Worm (Caenorhabditis elegans) whole organism, L3 larva: ENCODE results near the gene set-23.

Source experiments
- nhr-77 ChIP-seq: fragments of 150-350 bp; optimal IDR thresholded peaks from 2 replicates; lab custom pipeline; 2014; ENCODE audit warnings: missing biosample characterization, missing genetic modification characterization
- pha-4 ChIP-seq: fragments of 150-350 bp; optimal IDR thresholded peaks from 2 replicates; lab custom pipeline; 2014; ENCODE audit warnings: missing biosample characterization, missing genetic modification reagents, missing genetic modification characterization
- snpc-4 ChIP-seq: fragments of 150-350 bp; optimal IDR thresholded peaks from 2 replicates; lab custom pipeline; 2014; ENCODE audit warnings: missing biosample characterization, missing genetic modification characterization

DNA sequence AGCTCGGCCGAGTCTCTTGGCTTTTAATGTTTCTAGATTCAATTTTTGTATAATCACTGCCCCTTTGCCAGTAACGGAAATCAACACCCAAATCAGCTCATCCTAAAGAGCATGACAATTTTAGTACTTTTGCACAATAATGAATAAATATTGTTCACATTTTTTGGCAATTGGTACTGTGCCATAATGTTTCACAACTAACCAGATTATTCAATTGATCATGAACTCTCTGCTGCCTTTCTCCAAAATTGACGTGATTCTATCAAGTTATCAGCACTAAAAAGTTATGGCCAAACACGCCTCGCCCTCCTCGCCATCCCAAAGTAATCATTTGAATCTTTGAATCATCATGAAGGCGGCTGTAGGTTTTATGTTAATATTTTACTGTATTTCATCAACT lies 39.6 kb upstream of the set-23 start, which contains the start of gene hpo-6:
- TF ChIP-seq snpc-4 (no peak), pha-4 (tag; lab: Kevin White, UChicago) (no peak), nhr-77 (tag; lab: Kevin White, UChicago) (no peak)
